Worm (Caenorhabditis elegans) whole organism, young adult: ENCODE results near the gene B0310.2.

Experiments
- ceh-58 ChIP-seq: fragments of 200-800 bp; sonication (Bioruptor generic); IDR thresholded peaks from 2 replicates; pipeline ENCODE4 v1.3.6; 2022; ENCODE audit warnings: missing genetic modification characterization, missing compliant biosample characterization
- hmg-1.2 ChIP-seq: fragments of 200-800 bp; sonication (Bioruptor generic); IDR thresholded peaks from 2 replicates; pipeline ENCODE4 v1.3.6; 2022; ENCODE audit warnings: missing genetic modification reagents, missing genetic modification characterization, missing compliant biosample characterization
- zfh-2 ChIP-seq: fragments of 200-800 bp; sonication (Bioruptor generic); conservative IDR thresholded peaks from 2 replicates; pipeline ENCODE4 v1.3.6; 2022; ENCODE audit warnings: missing genetic modification reagents, missing genetic modification characterization, missing compliant biosample characterization

Gene B0310.2

ce11 chrX:459316-459715, 47.4 kb downstream of the B0310.2 start:
- no peak for TF ChIP-seq hmg-1.2 (GFP tag; lab: Robert Waterston, UW)

DNA sequence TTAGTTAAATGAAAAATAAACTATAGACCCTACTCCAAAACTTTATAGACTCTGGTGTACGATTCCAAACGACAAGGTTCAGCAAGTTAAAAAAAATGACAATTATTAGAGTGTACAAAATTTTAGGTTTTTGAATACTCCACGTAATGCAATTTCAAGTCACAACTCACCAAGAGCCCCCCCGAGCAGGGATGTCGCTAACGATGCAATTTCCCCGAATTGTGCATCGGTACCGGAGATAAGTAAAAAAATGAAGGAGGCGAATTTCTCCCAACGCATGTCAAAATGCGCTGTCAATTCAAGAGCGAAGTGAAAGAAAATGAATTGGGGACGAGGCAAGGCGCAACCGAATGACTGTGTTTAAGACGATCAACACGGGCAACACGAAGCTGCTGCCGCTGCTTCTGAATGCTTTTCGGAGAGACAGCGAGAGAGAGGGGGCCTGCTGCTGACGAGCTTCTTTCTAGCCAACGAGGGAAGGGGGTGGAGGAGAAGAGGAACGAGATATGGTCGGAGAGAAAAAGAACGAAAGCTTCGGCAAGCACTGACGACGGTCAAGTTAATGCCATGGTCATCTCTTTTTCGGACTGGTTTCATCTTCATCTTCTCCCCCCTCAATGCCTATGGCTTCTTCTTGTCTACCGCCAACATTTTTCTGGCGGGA, 49.5 kb downstream of the B0310.2 start, which contains the start of gene abu-12:
Gene abu-12 (minus strand): TSS at position 472 of the 664 bp plus-strand sequence.
- TF ChIP-seq zfh-2 (peak; percentile 84), ceh-58 (GFP tag; lab: Robert Waterston, UW) (no peak)
